Fruit fly (Drosophila melanogaster): Measurements from ENCODE around the gene CG42717.

The CG42717 gene

DNA sequence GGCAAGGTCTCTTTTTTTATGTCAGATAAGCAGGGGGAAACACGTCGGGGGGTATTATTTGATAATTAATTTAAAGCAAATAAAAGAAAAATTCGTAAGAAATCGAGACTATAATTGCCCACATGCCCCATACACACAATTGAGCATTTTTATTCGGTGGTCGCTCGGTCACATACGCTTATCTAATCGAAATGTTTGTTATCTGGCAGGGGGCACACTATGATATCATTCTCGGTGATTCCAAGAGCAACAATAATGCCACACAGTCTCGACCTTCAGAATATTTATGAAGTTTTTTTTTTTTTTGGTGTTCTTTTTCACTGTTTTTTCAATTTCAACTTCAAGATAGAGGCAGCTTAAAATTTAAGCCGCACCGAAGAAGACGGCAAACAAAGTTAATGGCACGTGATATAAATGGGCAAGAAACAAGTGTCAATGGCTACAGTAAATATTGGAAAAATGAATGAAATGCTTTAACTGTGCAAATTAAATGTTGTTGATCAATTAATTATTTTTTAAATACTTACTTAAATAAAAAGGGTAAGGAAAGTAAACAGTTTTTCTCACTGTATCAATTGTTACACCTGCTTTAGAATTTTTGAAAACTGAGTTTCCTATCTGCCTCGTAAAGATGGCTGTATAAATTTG, 33.5 kb downstream of the CG42717 start (continued):
- 0 out of 2 replicates have a peak, but pooled peaks have one; percentile 10 for TF ChIP-seq CG6689 (GFP tag; IDR thresholded peaks at IDR 0.05)
- 0 out of 4 replicates have a peak, but pooled peaks have one; percentile 2 for TF ChIP-seq Gug (GFP tag; IDR thresholded peaks at IDR 0.05)
- TF ChIP-seq CG2116 (GFP tag; optimal IDR thresholded peaks at IDR 0.05): no peak
- TF ChIP-seq run (tag; optimal IDR thresholded peaks at IDR 0.05): no peak
- no peak for TF ChIP-seq pita (GFP tag; optimal IDR thresholded peaks at IDR 0.05)
- TF ChIP-seq CG14965 (GFP tag; optimal IDR thresholded peaks at IDR 0.05; ENCODE audit: borderline replicate concordance): no peak
- TF ChIP-seq CG16779 (GFP tag; IDR thresholded peaks at IDR 0.05): no peak
- peak; percentile 64; the same call in 1 of the 2 replicates for TF ChIP-seq CG32532 (GFP tag; IDR thresholded peaks at IDR 0.05)
- 0 out of 3 replicates have a peak, but pooled peaks have one; percentile 26 for TF ChIP-seq Aef1 (GFP tag; IDR thresholded peaks at IDR 0.05)
- no peak for TF ChIP-seq CG4617 (GFP tag; optimal IDR thresholded peaks at IDR 0.05; ENCODE audit: borderline replicate concordance)
- no peak for TF ChIP-seq Scr (GFP tag; IDR thresholded peaks at IDR 0.05; ENCODE audit: partially characterized antibody)
- TF ChIP-seq sug (tag; optimal IDR thresholded peaks at IDR 0.05): peak; percentile 97
- TF ChIP-seq tna (GFP tag; IDR thresholded peaks at IDR 0.05; ENCODE audit: partially characterized antibody): no peak
- TF ChIP-seq CHES-1-like (GFP tag; optimal IDR thresholded peaks at IDR 0.05): no peak
- TF ChIP-seq CG31388 (GFP tag; optimal IDR thresholded peaks at IDR 0.05): no peak
- peak; percentile 43 for TF ChIP-seq E2f2 (GFP tag; IDR thresholded peaks at IDR 0.05)
- TF ChIP-seq NC2α (GFP tag; optimal IDR thresholded peaks at IDR 0.05): no peak
- no peak for TF ChIP-seq bigmax (GFP tag; optimal IDR thresholded peaks at IDR 0.05)
- TF ChIP-seq inv (GFP tag; IDR thresholded peaks at IDR 0.05; ENCODE audit: partially characterized antibody): no peak
- TF ChIP-seq Awh (GFP tag; IDR thresholded peaks at IDR 0.05): no peak
- TF ChIP-seq CG11247 (GFP tag; IDR thresholded peaks at IDR 0.05): peak; percentile 54; the same call in 1 of the 2 replicates
- no peak for TF ChIP-seq CG1792 (GFP tag; optimal IDR thresholded peaks at IDR 0.05)
- TF ChIP-seq ken (GFP tag; IDR thresholded peaks at IDR 0.05): no peak
- TF ChIP-seq Dp (GFP tag; optimal IDR thresholded peaks at IDR 0.05): no peak
- TF ChIP-seq CG30431 (GFP tag; optimal IDR thresholded peaks at IDR 0.05): no peak
- TF ChIP-seq CG13424 (tag; optimal IDR thresholded peaks at IDR 0.05): peak; percentile 24
- TF ChIP-seq CG7928 (GFP tag; optimal IDR thresholded peaks at IDR 0.05): peak; percentile 3
- TF ChIP-seq gcm2 (GFP tag; optimal IDR thresholded peaks at IDR 0.05): no peak
- TF ChIP-seq sob (GFP tag; IDR thresholded peaks at IDR 0.05): peak; percentile 67
- no peak for TF ChIP-seq Hand (GFP tag; optimal IDR thresholded peaks at IDR 0.05)
- TF ChIP-seq rib (GFP tag; IDR thresholded peaks at IDR 0.05): no peak; the same call in 1 of the 2 replicates
- TF ChIP-seq HLHmδ (GFP tag; optimal IDR thresholded peaks at IDR 0.05): no peak
- peak in 1 of 2 experiments; percentile 52 for TF ChIP-seq dpn (GFP tag; optimal IDR thresholded peaks at IDR 0.05)
- TF ChIP-seq pzg (GFP tag; optimal IDR thresholded peaks at IDR 0.05): no peak
- peak; percentile 56 for TF ChIP-seq Vsx1 (GFP tag; optimal IDR thresholded peaks at IDR 0.05)
- peak; percentile 65 for TF ChIP-seq CG3281 (GFP tag; optimal IDR thresholded peaks at IDR 0.05)
- no peak for TF ChIP-seq CG11456 (GFP tag; IDR thresholded peaks at IDR 0.05)
- TF ChIP-seq tap (tag; optimal IDR thresholded peaks at IDR 0.05): no peak
- no peak for TF ChIP-seq h (optimal IDR thresholded peaks at IDR 0.05)
- TF ChIP-seq CG8944 (GFP tag; optimal IDR thresholded peaks at IDR 0.05): no peak
- no peak for TF ChIP-seq Lpt (GFP tag; optimal IDR thresholded peaks at IDR 0.05)
- peak; percentile 47 for TF ChIP-seq CG18599 (GFP tag; optimal IDR thresholded peaks at IDR 0.05)
- peak; percentile 48 for TF ChIP-seq CG8388 (GFP tag; optimal IDR thresholded peaks at IDR 0.05)
- no peak for TF ChIP-seq Gsc (GFP tag; IDR thresholded peaks at IDR 0.05)
- no peak for TF ChIP-seq stwl (tag; optimal IDR thresholded peaks at IDR 0.05)
- TF ChIP-seq CG17802 (tag; optimal IDR thresholded peaks at IDR 0.05): no peak
- no peak for TF ChIP-seq Hmx (GFP tag; optimal IDR thresholded peaks at IDR 0.05)
- no peak for TF ChIP-seq CG1832 (GFP tag; optimal IDR thresholded peaks at IDR 0.05)
- peak; percentile 52 for TF ChIP-seq BtbVII (GFP tag; optimal IDR thresholded peaks at IDR 0.05)
- TF ChIP-seq nerfin-1 (tag; optimal IDR thresholded peaks at IDR 0.05): peak; percentile 10

All from whole organism, embryonic.